Fruit fly (Drosophila melanogaster) whole organism, embryonic: ENCODE results near the gene Ufd4.

Experiments used
- CG17359 ChIP-seq: fragments of 200-800 bp; sonication (Bioruptor generic); optimal IDR thresholded peaks from 3 replicates; lab custom pipeline; 2018; ENCODE audit warnings: missing biosample characterization, mild to moderate bottlenecking, missing genetic modification characterization, moderate library complexity
- CG7963 ChIP-seq: fragments of 200-800 bp; sonication (Bioruptor generic); IDR thresholded peaks from 3 replicates; pipeline ENCODE4 v1.3.6; 2022; ENCODE audit warnings: missing biosample characterization, missing genetic modification characterization; ENCODE audit not compliant: partially characterized antibody
- dmrt99B ChIP-seq: fragments of 200-800 bp; sonication (Bioruptor generic); optimal IDR thresholded peaks from 2 replicates; lab custom pipeline; 2018; ENCODE audit warnings: missing biosample characterization, mild to moderate bottlenecking, missing genetic modification characterization, moderate library complexity
- nerfin-2 ChIP-seq: fragments of 200-800 bp; sonication (Bioruptor generic); IDR thresholded peaks from 2 replicates; pipeline ENCODE4 v1.3.6; 2022; ENCODE audit warnings: missing biosample characterization, missing genetic modification characterization; ENCODE audit not compliant: partially characterized antibody
- prd ChIP-seq, 3 experiments: fragments of >200 bp in 2 of 3; fragments of 200-800 bp in 1 of 3; sonication (Bioruptor generic) in 1 of 3; optimal IDR thresholded peaks in 2 of 3; IDR thresholded peaks in 1 of 3; 2 replicates in 2 of 3; 3 replicates in 1 of 3; pipeline versions ENCODE4 v1.3.6 to Lab custom; 2017 to 2022; ENCODE audit warnings: missing biosample characterization in 1 of 3, missing genetic modification characterization in 1 of 3
- sob ChIP-seq: fragments of 200-800 bp; sonication (Bioruptor generic); IDR thresholded peaks from 2 replicates; pipeline ENCODE4 v1.3.6; 2022; ENCODE audit warnings: missing biosample characterization, missing genetic modification characterization

dm6 chr2L:10299077-10299809 lies 7.1 kb upstream of the Ufd4 start:
- TF ChIP-seq CG7963 (GFP tag; lab: Robert Waterston, UW) (no peak), prd (optimal IDR thresholded peaks at IDR 0.05; lab: Kevin White, UChicago) (no peak), prd (GFP tag; IDR thresholded peaks at IDR 0.05; lab: Robert Waterston, UW) (no peak), nerfin-2 (GFP tag; lab: Robert Waterston, UW) (no peak), sob (0 out of 2 replicates have a peak, but pooled peaks have one; percentile 32), CG17359 (tag; lab: Kevin White, UChicago) (peak; percentile 16), dmrt99B (tag; lab: Kevin White, UChicago) (peak; percentile 34)
